Fruit fly (Drosophila melanogaster): Measurements from ENCODE around the gene Sf3b6.

Sf3b6 gene

DNA sequence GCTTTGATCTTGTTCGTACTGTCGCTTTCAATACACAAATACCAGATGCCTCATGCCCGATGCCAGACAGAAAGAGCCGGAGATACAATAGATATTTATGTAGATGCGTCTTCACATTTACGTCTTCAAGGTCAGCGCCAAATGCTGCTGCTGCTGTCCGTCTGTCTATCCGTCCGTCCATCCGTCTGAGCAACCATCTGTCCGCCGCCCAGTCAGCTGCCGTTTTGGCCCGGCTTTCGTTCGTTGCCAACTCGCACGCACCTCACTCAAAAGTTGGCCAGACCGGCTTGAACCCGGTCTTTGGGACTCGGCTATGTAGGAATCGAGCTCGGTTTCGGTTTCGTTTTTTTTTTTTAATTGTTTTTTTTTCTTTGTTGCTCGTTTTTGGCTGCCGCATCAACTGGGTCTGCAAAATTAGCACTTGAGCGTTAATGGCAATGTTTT lies 38.0 kb downstream of the Sf3b6 start:
- TF ChIP-seq CG15336 (GFP tag; IDR thresholded peaks at IDR 0.05) (peak; percentile 65), Hr39 (GFP tag; optimal IDR thresholded peaks at IDR 0.05) (no peak), CG9139 (GFP tag; optimal IDR thresholded peaks at IDR 0.05) (peak; percentile 88), CG6163 (GFP tag; IDR thresholded peaks at IDR 0.05) (peak; percentile 82), svp (GFP tag) (no peak), Lpt (GFP tag; optimal IDR thresholded peaks at IDR 0.05) (peak; percentile 31), CG16779 (tag; optimal IDR thresholded peaks at IDR 0.05) (peak; percentile 63), dac (GFP tag; optimal IDR thresholded peaks at IDR 0.05) (no peak), CG32006 (GFP tag; optimal IDR thresholded peaks at IDR 0.05) (no peak), Smox (GFP tag; optimal IDR thresholded peaks at IDR 0.05) (no peak), CG4318 (GFP tag; optimal IDR thresholded peaks at IDR 0.05) (no peak), CG7368 (GFP tag; optimal IDR thresholded peaks at IDR 0.05) (peak; percentile 51), CG6276 (GFP tag; optimal IDR thresholded peaks at IDR 0.05) (peak; percentile 76), fd59A (GFP tag; optimal IDR thresholded peaks at IDR 0.05) (peak; percentile 20), eg (GFP tag; IDR thresholded peaks at IDR 0.05) (peak; percentile 84), CG3919 (GFP tag; optimal IDR thresholded peaks at IDR 0.05) (peak; percentile 37), Met (GFP tag; optimal IDR thresholded peaks at IDR 0.05) (no peak), spab (GFP tag; optimal IDR thresholded peaks at IDR 0.05) (peak; percentile 57), CG8119 (GFP tag; IDR thresholded peaks at IDR 0.05) (peak; percentile 77), CG6808 (GFP tag; optimal IDR thresholded peaks at IDR 0.05) (peak; percentile 86), Sox15 (GFP tag; optimal IDR thresholded peaks at IDR 0.05) (no peak), esn (GFP tag; optimal IDR thresholded peaks at IDR 0.05) (no peak), CG34406 (GFP tag; optimal IDR thresholded peaks at IDR 0.05) (no peak), salr (GFP tag; optimal IDR thresholded peaks at IDR 0.05) (no peak), CG11902 (GFP tag; optimal IDR thresholded peaks at IDR 0.05) (no peak), Blimp-1 (GFP tag; optimal IDR thresholded peaks at IDR 0.05) (peak; percentile 16), Sox14 (GFP tag; optimal IDR thresholded peaks at IDR 0.05) (no peak), Sox102F (GFP tag; optimal IDR thresholded peaks at IDR 0.05) (no peak), Ets96B (tag; optimal IDR thresholded peaks at IDR 0.05) (peak; percentile 37), achi (GFP tag; optimal IDR thresholded peaks at IDR 0.05) (no peak), fkh (GFP tag; optimal IDR thresholded peaks at IDR 0.05) (no peak), ss (GFP tag; optimal IDR thresholded peaks at IDR 0.05) (peak; percentile 83 to 93), Gug (GFP tag; IDR thresholded peaks at IDR 0.05) (no peak), Eip78C (GFP tag) (peak; percentile 73), CG11294 (GFP tag; IDR thresholded peaks at IDR 0.05) (no peak), acj6 (GFP tag; optimal IDR thresholded peaks at IDR 0.05) (no peak), CG3032 (tag; optimal IDR thresholded peaks at IDR 0.05) (peak; percentile 42), Eip75B (GFP tag; optimal IDR thresholded peaks at IDR 0.05) (peak; percentile 53), CG11762 (GFP tag; optimal IDR thresholded peaks at IDR 0.05; ENCODE audit: insufficient read depth) (peak; percentile 30), pdm3 (GFP tag; optimal IDR thresholded peaks at IDR 0.05) (peak; percentile 15), OdsH (GFP tag; optimal IDR thresholded peaks at IDR 0.05) (no peak), cyc (GFP tag; optimal IDR thresholded peaks at IDR 0.05) (no peak), Eip93F (GFP tag; optimal IDR thresholded peaks at IDR 0.05) (no peak), CG1621 (tag; optimal IDR thresholded peaks at IDR 0.05) (peak; percentile 57), CG10631 (GFP tag; optimal IDR thresholded peaks at IDR 0.05) (no peak), Ets21C (GFP tag; optimal IDR thresholded peaks at IDR 0.05) (no peak), dsx (GFP tag; optimal IDR thresholded peaks at IDR 0.05; ENCODE audit: poor library complexity, severe bottlenecking) (peak; percentile 62), CG31627 (GFP tag; optimal IDR thresholded peaks at IDR 0.05) (no peak), CG8632 (GFP tag; optimal IDR thresholded peaks at IDR 0.05) (peak; percentile 49), net (GFP tag; optimal IDR thresholded peaks at IDR 0.05) (peak; percentile 59), vri (GFP tag; optimal IDR thresholded peaks at IDR 0.05) (no peak), CG6792 (GFP tag; optimal IDR thresholded peaks at IDR 0.05) (peak; percentile 12)
